Fruit fly (Drosophila melanogaster) whole organism, embryonic: ENCODE results near the gene lqf.

Source experiments
- B-H1 ChIP-seq: fragments of 200-800 bp; sonication (Bioruptor generic); IDR thresholded peaks from 3 replicates; pipeline ENCODE4 v1.3.6; 2022; ENCODE audit warnings: missing biosample characterization, missing genetic modification characterization
- Bgb ChIP-seq: fragments of 200-800 bp; sonication (Bioruptor generic); IDR thresholded peaks from 2 replicates; pipeline ENCODE4 v1.3.6; 2022; ENCODE audit warnings: missing biosample characterization, missing genetic modification characterization; ENCODE audit not compliant: partially characterized antibody
- CG2199 ChIP-seq: fragments of 200-800 bp; sonication (Bioruptor generic); IDR thresholded peaks from 3 replicates; pipeline ENCODE4 v1.3.6; 2022; ENCODE audit warnings: missing biosample characterization, missing genetic modification characterization
- CG2678 ChIP-seq: fragments of 200-800 bp; sonication (Bioruptor generic); optimal IDR thresholded peaks from 3 replicates; lab custom pipeline; 2019; ENCODE audit warnings: missing biosample characterization, mild to moderate bottlenecking, missing genetic modification characterization, moderate library complexity
- E2f1 ChIP-seq: fragments of 200-800 bp; sonication (Bioruptor generic); IDR thresholded peaks from 2 replicates; pipeline ENCODE4 v1.3.6; 2022; ENCODE audit warnings: missing biosample characterization, missing genetic modification characterization
- H2.0 ChIP-seq: fragments of 200-800 bp; sonication (Bioruptor generic); IDR thresholded peaks from 2 replicates; pipeline ENCODE4 v1.3.6; 2022; ENCODE audit warnings: missing biosample characterization, missing genetic modification characterization
- Kr ChIP-seq: fragments of 200-800 bp; sonication (Bioruptor generic); optimal IDR thresholded peaks from 2 replicates; lab custom pipeline; 2017; ENCODE audit warnings: missing biosample characterization, mild to moderate bottlenecking, missing genetic modification characterization
- disco-r ChIP-seq: fragments of 200-800 bp; sonication (Bioruptor generic); optimal IDR thresholded peaks from 2 replicates; lab custom pipeline; 2016; ENCODE audit warnings: missing biosample characterization, missing genetic modification characterization
- ewg ChIP-seq: fragments of 200-800 bp; sonication (Bioruptor generic); optimal IDR thresholded peaks from 3 replicates; lab custom pipeline; 2017; ENCODE audit warnings: mild to moderate bottlenecking, missing biosample characterization, missing genetic modification reagents, missing genetic modification characterization
- fd102C ChIP-seq: fragments of 200-800 bp; sonication (Bioruptor generic); optimal IDR thresholded peaks from 2 replicates; lab custom pipeline; 2018; ENCODE audit warnings: missing biosample characterization, mild to moderate bottlenecking, missing genetic modification characterization, moderate library complexity
- unc-4 ChIP-seq: fragments of 200-800 bp; sonication (Bioruptor generic); IDR thresholded peaks from 2 replicates; pipeline ENCODE4 v1.3.6; 2022; ENCODE audit warnings: missing biosample characterization, missing genetic modification characterization; ENCODE audit not compliant: partially characterized antibody

DNA sequence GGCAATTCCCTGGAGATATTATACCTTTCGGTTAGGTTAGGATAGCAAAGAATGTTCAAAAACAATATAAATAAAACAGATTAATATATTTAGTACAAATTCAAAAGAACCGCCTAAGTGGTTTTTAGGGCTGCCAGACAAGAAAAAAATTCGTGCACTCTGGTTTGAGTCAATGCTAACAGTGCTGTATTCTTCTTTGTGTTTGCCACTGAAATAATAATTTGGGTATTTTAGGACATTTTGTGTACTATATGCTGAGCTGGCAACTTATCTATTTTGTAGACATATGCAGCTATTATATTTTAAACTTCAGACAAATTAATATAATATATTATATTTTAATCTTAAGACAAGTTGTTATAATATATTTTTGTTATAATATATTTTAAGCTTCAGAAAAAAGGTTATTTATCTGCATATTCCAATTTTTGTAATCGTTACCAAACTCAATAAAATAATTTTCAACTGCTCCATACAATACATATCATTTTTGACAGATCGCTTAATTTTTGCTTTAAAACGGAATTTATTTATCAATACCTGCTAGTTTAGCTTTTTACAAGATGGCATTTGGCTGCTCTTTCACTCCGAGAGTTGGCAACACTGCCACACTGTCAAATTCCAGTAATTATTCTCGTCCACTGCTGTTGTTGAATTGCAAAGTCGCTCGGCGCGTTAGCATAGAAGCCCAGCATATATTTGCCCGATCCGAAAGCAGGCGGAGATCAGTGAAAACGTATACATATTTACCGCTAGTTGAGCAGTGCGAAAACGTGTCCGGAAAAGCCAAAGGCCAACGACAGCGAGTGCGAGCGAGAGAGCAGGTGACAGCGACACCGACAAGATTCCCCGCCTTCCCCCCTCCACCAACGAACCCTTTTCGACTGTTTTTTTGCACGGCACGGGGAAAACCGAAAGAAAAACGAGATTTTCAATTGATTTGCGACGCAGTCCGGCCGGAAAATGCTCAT is 17.9 kb upstream of the lqf start, which contains the start of gene CG7546:
- TF ChIP-seq CG2199 (GFP tag; lab: Robert Waterston, UW) (no peak), E2f1 (GFP tag; lab: Robert Waterston, UW) (0 out of 2 replicates have a peak, but pooled peaks have one; percentile 14), Bgb (GFP tag; lab: Robert Waterston, UW) (no peak), ewg (GFP tag; lab: Kevin White, UChicago) (peak; percentile 26), disco-r (GFP tag; lab: Kevin White, UChicago) (no peak), Kr (GFP tag; lab: Kevin White, UChicago) (peak; percentile 54), fd102C (GFP tag; lab: Kevin White, UChicago) (no peak), CG2678 (no peak), unc-4 (GFP tag; lab: Robert Waterston, UW) (no peak), B-H1 (no peak), H2.0 (0 out of 2 replicates have a peak, but pooled peaks have one; percentile 15)
